Worm (Caenorhabditis elegans): Measurements from ENCODE around the gene F17A2.16.

DNA sequence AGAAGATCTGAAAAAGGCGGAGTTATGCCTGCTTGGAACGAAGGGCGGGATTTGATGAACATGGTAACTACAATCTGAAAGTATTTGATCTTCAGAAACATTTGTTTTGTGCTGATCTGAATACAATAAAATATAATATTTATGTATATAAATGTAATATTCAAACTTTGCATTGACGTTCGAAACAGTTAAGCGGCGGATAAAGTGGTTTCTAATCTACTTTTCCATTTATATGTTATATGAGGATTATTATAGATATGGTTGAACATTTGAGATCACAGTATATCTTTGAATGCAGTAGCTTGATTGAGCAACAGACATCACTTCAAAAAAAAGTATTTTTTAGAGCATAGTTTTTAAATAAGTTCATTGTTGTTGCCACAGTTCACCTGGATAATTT lies 34.4 kb upstream of the F17A2.16 start, which contains the start of gene H19J13.2:
- no peak for TF ChIP-seq him-1 (tag; optimal IDR thresholded peaks at IDR 0.05)
- TF ChIP-seq dao-5 (tag; optimal IDR thresholded peaks at IDR 0.05) = no peak
- TF ChIP-seq W03F9.2 (tag; optimal IDR thresholded peaks at IDR 0.05) = no peak

All from whole organism, L4/young adult.